Fruit fly (Drosophila melanogaster) whole organism, embryonic: ENCODE data around the gene CG44303.

Experiments
- CG10209 ChIP-seq: fragments of 200-800 bp; sonication (Bioruptor generic); optimal IDR thresholded peaks from 3 replicates; lab custom pipeline; 2017; ENCODE audit warnings: missing biosample characterization, mild to moderate bottlenecking, missing genetic modification characterization, missing genetic modification reagents
- CG10321 ChIP-seq: fragments of 200-800 bp; sonication (Bioruptor generic); IDR thresholded peaks from 2 replicates; pipeline ENCODE4 v1.3.6; 2022; ENCODE audit warnings: missing biosample characterization, missing genetic modification characterization
- CG10654 ChIP-seq: fragments of 200-800 bp; sonication (Bioruptor generic); optimal IDR thresholded peaks from 2 replicates; lab custom pipeline; 2016; ENCODE audit warnings: missing biosample characterization, missing genetic modification characterization
- CG11247 ChIP-seq: fragments of 200-800 bp; sonication (Bioruptor generic); IDR thresholded peaks from 2 replicates; pipeline ENCODE4 v1.3.6; 2022; ENCODE audit warnings: missing biosample characterization, missing genetic modification characterization
- CG11696 ChIP-seq: fragments of 200-800 bp; sonication (Bioruptor generic); IDR thresholded peaks from 2 replicates; pipeline ENCODE4 v1.3.6; 2022; ENCODE audit warnings: missing biosample characterization, missing genetic modification characterization
- CG11723 ChIP-seq: fragments of 200-800 bp; sonication (Bioruptor generic); optimal IDR thresholded peaks from 2 replicates; lab custom pipeline; 2017; ENCODE audit warnings: missing biosample characterization, mild to moderate bottlenecking, missing genetic modification characterization
- CG12071 ChIP-seq: fragments of 200-800 bp; sonication (Bioruptor generic); optimal IDR thresholded peaks from 3 replicates; lab custom pipeline; 2018; ENCODE audit warnings: missing biosample characterization, mild to moderate bottlenecking, missing genetic modification characterization
- CG12391 ChIP-seq: fragments of 200-800 bp; sonication (Bioruptor generic); optimal IDR thresholded peaks from 3 replicates; lab custom pipeline; 2018; ENCODE audit warnings: missing biosample characterization, mild to moderate bottlenecking, missing genetic modification characterization, moderate library complexity
- CG12744 ChIP-seq: fragments of 200-800 bp; sonication (Bioruptor generic); optimal IDR thresholded peaks from 2 replicates; lab custom pipeline; 2016; ENCODE audit warnings: missing biosample characterization, missing genetic modification characterization
- CG15601 ChIP-seq: fragments of 200-800 bp; sonication (Bioruptor generic); optimal IDR thresholded peaks from 3 replicates; lab custom pipeline; 2019; ENCODE audit warnings: missing biosample characterization, mild to moderate bottlenecking, missing genetic modification characterization, moderate library complexity
- CG16815 ChIP-seq: fragments of 200-800 bp; sonication (Bioruptor generic); optimal IDR thresholded peaks from 3 replicates; lab custom pipeline; 2017; ENCODE audit warnings: missing biosample characterization, mild to moderate bottlenecking, missing genetic modification characterization
- CG1792 ChIP-seq: fragments of 200-800 bp; sonication (Bioruptor generic); optimal IDR thresholded peaks from 2 replicates; lab custom pipeline; 2016; ENCODE audit warnings: missing biosample characterization, missing genetic modification characterization
- CG2202 ChIP-seq: fragments of 200-800 bp; sonication (Bioruptor generic); optimal IDR thresholded peaks from 2 replicates; lab custom pipeline; 2018; ENCODE audit warnings: missing biosample characterization, mild to moderate bottlenecking, missing genetic modification characterization
- CG2712 ChIP-seq: fragments of 200-800 bp; optimal IDR thresholded peaks from 3 replicates; lab custom pipeline; 2019; ENCODE audit warnings: missing biosample characterization, mild to moderate bottlenecking, missing genetic modification characterization, moderate library complexity
- CG3065 ChIP-seq: fragments of 200-800 bp; sonication (Bioruptor generic); optimal IDR thresholded peaks from 2 replicates; lab custom pipeline; 2016; ENCODE audit warnings: missing biosample characterization, missing genetic modification characterization
- CG32767 ChIP-seq: fragments of 200-800 bp; sonication (Bioruptor generic); IDR thresholded peaks from 2 replicates; pipeline ENCODE4 v1.3.6; 2022; ENCODE audit warnings: missing biosample characterization, missing genetic modification characterization
- CG32772 ChIP-seq: fragments of 200-800 bp; sonication (Bioruptor generic); IDR thresholded peaks from 2 replicates; pipeline ENCODE4 v1.3.6; 2022; ENCODE audit warnings: missing biosample characterization, missing genetic modification characterization
- CG4404 ChIP-seq: fragments of 200-800 bp; sonication (Bioruptor generic); IDR thresholded peaks from 2 replicates; pipeline ENCODE4 v1.3.6; 2022; ENCODE audit warnings: missing biosample characterization, missing genetic modification characterization
- CG6654 ChIP-seq: fragments of 200-800 bp; sonication (Bioruptor generic); optimal IDR thresholded peaks from 2 replicates; lab custom pipeline; 2017; ENCODE audit warnings: missing biosample characterization, mild to moderate bottlenecking, missing genetic modification characterization
- CG6683 ChIP-seq: fragments of 200-800 bp; sonication (Bioruptor generic); optimal IDR thresholded peaks from 2 replicates; lab custom pipeline; 2017; ENCODE audit warnings: missing biosample characterization, mild to moderate bottlenecking, missing genetic modification characterization, missing genetic modification reagents
- CG6813 ChIP-seq: fragments of 200-800 bp; sonication (Bioruptor generic); optimal IDR thresholded peaks from 2 replicates; lab custom pipeline; 2017; ENCODE audit warnings: missing biosample characterization, missing genetic modification characterization, mild to moderate bottlenecking, moderate library complexity, missing genetic modification reagents
- CG7372 ChIP-seq: fragments of 200-800 bp; sonication (Bioruptor generic); IDR thresholded peaks from 2 replicates; pipeline ENCODE4 v1.3.6; 2022; ENCODE audit warnings: missing biosample characterization, missing genetic modification characterization
- CG8765 ChIP-seq: fragments of 200-800 bp; sonication (Bioruptor generic); IDR thresholded peaks from 2 replicates; pipeline ENCODE4 v1.3.6; 2022; ENCODE audit warnings: missing biosample characterization, missing genetic modification characterization
- CG9797 ChIP-seq: fragments of 200-800 bp; sonication (Bioruptor generic); optimal IDR thresholded peaks from 3 replicates; lab custom pipeline; 2018; ENCODE audit warnings: missing biosample characterization, mild to moderate bottlenecking, missing genetic modification characterization
- Dad ChIP-seq: fragments of 200-800 bp; sonication (Bioruptor generic); optimal IDR thresholded peaks from 3 replicates; lab custom pipeline; 2016; ENCODE audit warnings: missing biosample characterization, missing genetic modification characterization
- Ets97D ChIP-seq: fragments of 200-800 bp; sonication (Bioruptor generic); optimal IDR thresholded peaks from 3 replicates; lab custom pipeline; 2016; ENCODE audit warnings: missing biosample characterization, missing genetic modification characterization
- Gsc ChIP-seq: fragments of 200-800 bp; sonication (Bioruptor generic); IDR thresholded peaks from 2 replicates; pipeline ENCODE4 v1.3.6; 2022; ENCODE audit warnings: missing biosample characterization, missing genetic modification characterization
- Meics ChIP-seq: fragments of 200-800 bp; sonication (Bioruptor generic); optimal IDR thresholded peaks from 2 replicates; lab custom pipeline; 2017; ENCODE audit warnings: missing biosample characterization, mild to moderate bottlenecking, missing genetic modification characterization
- NFAT ChIP-seq: fragments of 200-800 bp; sonication (Bioruptor generic); IDR thresholded peaks from 2 replicates; pipeline ENCODE4 v1.3.6; 2022; ENCODE audit warnings: missing biosample characterization, missing genetic modification characterization
- Poxn ChIP-seq: fragments of 200-800 bp; sonication (Bioruptor generic); IDR thresholded peaks from 2 replicates; pipeline ENCODE4 v1.3.6; 2022; ENCODE audit warnings: missing biosample characterization, missing genetic modification characterization
- Spps ChIP-seq: fragments of 200-800 bp; sonication (Bioruptor generic); optimal IDR thresholded peaks from 2 replicates; lab custom pipeline; 2018; ENCODE audit warnings: missing biosample characterization, mild to moderate bottlenecking, missing genetic modification characterization
- ac ChIP-seq: fragments of 200-800 bp; sonication (Bioruptor generic); optimal IDR thresholded peaks from 3 replicates; lab custom pipeline; 2017; ENCODE audit warnings: missing biosample characterization, mild to moderate bottlenecking, missing genetic modification characterization
- ase ChIP-seq: fragments of 200-800 bp; sonication (Bioruptor generic); IDR thresholded peaks from 3 replicates; pipeline ENCODE4 v1.3.6; 2022; ENCODE audit warnings: missing biosample characterization, missing genetic modification characterization
- cas ChIP-seq: fragments of 200-800 bp; sonication (Bioruptor generic); IDR thresholded peaks from 2 replicates; pipeline ENCODE4 v1.3.6; 2022; ENCODE audit warnings: missing biosample characterization, missing genetic modification characterization
- chif ChIP-seq, 2 experiments: fragments of 200-800 bp; sonication (Bioruptor generic); optimal IDR thresholded peaks; 3 replicates each; lab custom pipeline; 2016; ENCODE audit warnings: missing biosample characterization in 2 of 2, missing genetic modification characterization in 2 of 2
- cwo ChIP-seq: fragments of 200-800 bp; sonication (Bioruptor generic); optimal IDR thresholded peaks from 3 replicates; lab custom pipeline; 2017; ENCODE audit warnings: missing biosample characterization, missing genetic modification characterization, mild to moderate bottlenecking, moderate library complexity, missing genetic modification reagents
- eve ChIP-seq, 2 experiments: fragments of >200 bp; optimal IDR thresholded peaks; 2 replicates each; lab custom pipeline; 2017; ENCODE audit warnings: missing biosample characterization in 2 of 2, missing genetic modification characterization in 2 of 2
- fu2 ChIP-seq: fragments of 200-800 bp; sonication (Bioruptor generic); optimal IDR thresholded peaks from 2 replicates; lab custom pipeline; 2016; ENCODE audit warnings: missing biosample characterization, missing genetic modification characterization
- gcm ChIP-seq: fragments of 200-800 bp; sonication (Bioruptor generic); optimal IDR thresholded peaks from 2 replicates; lab custom pipeline; 2019; ENCODE audit warnings: missing biosample characterization, mild to moderate bottlenecking, missing genetic modification characterization, moderate library complexity
- grau ChIP-seq: fragments of 200-800 bp; optimal IDR thresholded peaks from 3 replicates; lab custom pipeline; 2019; ENCODE audit warnings: missing biosample characterization, mild to moderate bottlenecking, missing genetic modification characterization, moderate library complexity
- gsb ChIP-seq: fragments of 200-800 bp; sonication (Bioruptor generic); IDR thresholded peaks from 2 replicates; pipeline ENCODE4 v1.3.6; 2022; ENCODE audit warnings: missing biosample characterization, missing genetic modification characterization
- ham ChIP-seq: fragments of 200-800 bp; sonication (Bioruptor generic); IDR thresholded peaks from 2 replicates; pipeline ENCODE4 v1.3.6; 2022; ENCODE audit warnings: missing biosample characterization, missing genetic modification characterization
- jigr1 ChIP-seq: fragments of 200-800 bp; sonication (Bioruptor generic); IDR thresholded peaks from 3 replicates; pipeline ENCODE4 v1.3.6; 2022; ENCODE audit warnings: missing biosample characterization, missing genetic modification characterization
- kah ChIP-seq: fragments of 200-800 bp; sonication (Bioruptor generic); optimal IDR thresholded peaks from 2 replicates; lab custom pipeline; 2018; ENCODE audit warnings: missing biosample characterization, mild to moderate bottlenecking, missing genetic modification characterization
- lab ChIP-seq: fragments of 200-800 bp; sonication (Bioruptor generic); optimal IDR thresholded peaks from 3 replicates; lab custom pipeline; 2017; ENCODE audit warnings: missing biosample characterization, missing genetic modification characterization, mild to moderate bottlenecking, moderate library complexity, missing genetic modification reagents
- mirr ChIP-seq: fragments of 200-800 bp; sonication (Bioruptor generic); optimal IDR thresholded peaks from 3 replicates; lab custom pipeline; 2018; ENCODE audit warnings: missing biosample characterization, mild to moderate bottlenecking, missing genetic modification characterization
- nom ChIP-seq: fragments of 200-800 bp; sonication (Bioruptor generic); optimal IDR thresholded peaks from 2 replicates; lab custom pipeline; 2017; ENCODE audit warnings: missing biosample characterization, missing genetic modification characterization, mild to moderate bottlenecking, moderate library complexity, missing genetic modification reagents
- phol ChIP-seq: fragments of 200-800 bp; sonication (Bioruptor generic); optimal IDR thresholded peaks from 3 replicates; lab custom pipeline; 2018; ENCODE audit warnings: missing biosample characterization, mild to moderate bottlenecking, missing genetic modification characterization, moderate library complexity
- sqz ChIP-seq: fragments of 200-800 bp; sonication (Bioruptor generic); optimal IDR thresholded peaks from 3 replicates; lab custom pipeline; 2018; ENCODE audit warnings: missing biosample characterization, mild to moderate bottlenecking, missing genetic modification characterization
- unc-4 ChIP-seq: fragments of 200-800 bp; sonication (Bioruptor generic); IDR thresholded peaks from 2 replicates; pipeline ENCODE4 v1.3.6; 2022; ENCODE audit warnings: missing biosample characterization, missing genetic modification characterization; ENCODE audit not compliant: partially characterized antibody

The CG44303 gene

dm6 chrX:6662876-6663551 lies 24.2 kb downstream of the CG44303 start (continued):
- TF ChIP-seq gcm (GFP tag; lab: Kevin White, UChicago) (no peak), CG10654 (peak; percentile 22), Spps (no peak), CG10321 (no peak), Poxn (GFP tag; lab: Robert Waterston, UW) (no peak), sqz (GFP tag; lab: Kevin White, UChicago) (no peak), NFAT (GFP tag; lab: Robert Waterston, UW) (0 out of 2 replicates have a peak, but pooled peaks have one; percentile 47), CG12391 (tag; lab: Kevin White, UChicago) (no peak), Gsc (GFP tag; lab: Robert Waterston, UW) (no peak), unc-4 (GFP tag; lab: Robert Waterston, UW) (no peak), fu2 (no peak), CG2712 (tag; lab: Kevin White, UChicago) (peak; percentile 18), grau (tag; lab: Kevin White, UChicago) (peak; percentile 46), ac (GFP tag; lab: Kevin White, UChicago) (no peak), CG1792 (GFP tag; lab: Kevin White, UChicago) (no peak), CG11723 (no peak), gsb (0 out of 2 replicates have a peak, but pooled peaks have one; percentile 31), mirr (no peak), chif (GFP tag; optimal IDR thresholded peaks at IDR 0.05; lab: Kevin White, UChicago) (peak; percentile 19 to 21), CG3065 (GFP tag; lab: Kevin White, UChicago) (no peak), CG8765 (GFP tag; lab: Robert Waterston, UW) (no peak), CG2202 (no peak), Meics (GFP tag; lab: Kevin White, UChicago) (peak; percentile 55), lab (GFP tag; lab: Kevin White, UChicago) (peak; percentile 58), CG11247 (GFP tag; lab: Robert Waterston, UW) (no peak), cwo (GFP tag; lab: Kevin White, UChicago) (peak; percentile 4), cas (GFP tag; lab: Robert Waterston, UW) (no peak), CG6813 (no peak), CG16815 (GFP tag; lab: Kevin White, UChicago) (no peak), CG15601 (tag; lab: Kevin White, UChicago) (peak; percentile 5), CG4404 (0 out of 2 replicates have a peak, but pooled peaks have one; percentile 19), CG9797 (GFP tag; lab: Kevin White, UChicago) (no peak), ham (GFP tag; lab: Robert Waterston, UW) (no peak), Ets97D (GFP tag; lab: Kevin White, UChicago) (no peak), kah (no peak), CG6654 (GFP tag; lab: Kevin White, UChicago) (no peak), CG32767 (no peak), Dad (GFP tag; lab: Kevin White, UChicago) (no peak), jigr1 (GFP tag; lab: Robert Waterston, UW) (no peak), nom (GFP tag; lab: Kevin White, UChicago) (no peak), ase (peak; percentile 33; the same call in 1 of the 3 replicates), CG6683 (GFP tag; lab: Kevin White, UChicago) (no peak), CG32772 (GFP tag; lab: Robert Waterston, UW) (no peak), CG11696 (GFP tag; lab: Robert Waterston, UW) (no peak), eve (GFP tag; optimal IDR thresholded peaks at IDR 0.05; lab: Kevin White, UChicago) (peak in 1 of 2 experiments; percentile 59), CG10209 (GFP tag; lab: Kevin White, UChicago) (peak; percentile 18), CG7372 (GFP tag; lab: Robert Waterston, UW) (0 out of 2 replicates have a peak, but pooled peaks have one; percentile 27), CG12071 (GFP tag; lab: Kevin White, UChicago) (no peak), phol (tag; lab: Kevin White, UChicago) (peak; percentile 26), CG12744 (GFP tag; lab: Kevin White, UChicago) (no peak)
